Worm (Caenorhabditis elegans) whole organism, L4 larva: Measurements from ENCODE around the gene F13A7.7.

ENCODE experiments used
- D1046.2 ChIP-seq: fragments of 200-800 bp; sonication (Bioruptor generic); IDR thresholded peaks from 2 replicates; pipeline ENCODE4 v1.3.6; 2022; ENCODE audit warnings: missing genetic modification characterization, missing compliant biosample characterization
- F26F4.8 ChIP-seq: fragments of 200-800 bp; sonication (Bioruptor generic); conservative IDR thresholded peaks from 2 replicates; pipeline ENCODE4 v1.3.6; 2022; ENCODE audit warnings: missing genetic modification characterization, missing compliant biosample characterization
- F49E8.2 ChIP-seq: sonication (generic microtip); optimal IDR thresholded peaks from 2 replicates; lab custom pipeline; 2016; ENCODE audit warnings: missing compliant biosample characterization, mild to moderate bottlenecking, missing genetic modification characterization, borderline replicate concordance
- R02D3.7 ChIP-seq: fragments of 150-350 bp; sonication (generic microtip); optimal IDR thresholded peaks from 3 replicates; lab custom pipeline; 2014; ENCODE audit warnings: missing biosample characterization, missing genetic modification characterization
- T20F7.1 ChIP-seq: fragments of 200-800 bp; sonication (Bioruptor generic); optimal IDR thresholded peaks from 2 replicates; lab custom pipeline; 2018; ENCODE audit warnings: mild to moderate bottlenecking, missing genetic modification characterization, missing compliant biosample characterization
- T26A8.4 ChIP-seq: fragments of 200-800 bp; sonication (Bioruptor generic); IDR thresholded peaks from 2 replicates; pipeline ENCODE4 v1.3.6; 2022; ENCODE audit warnings: missing genetic modification characterization, missing compliant biosample characterization
- Y105C5A.15 ChIP-seq: fragments of 200-800 bp; sonication (Bioruptor generic); IDR thresholded peaks from 2 replicates; pipeline ENCODE4 v1.3.6; 2022; ENCODE audit warnings: missing genetic modification characterization, missing compliant biosample characterization
- ZK337.2 ChIP-seq: fragments of 200-800 bp; sonication (Bioruptor generic); IDR thresholded peaks from 2 replicates; pipeline ENCODE4 v1.3.6; 2022; ENCODE audit warnings: missing genetic modification reagents, missing genetic modification characterization, missing compliant biosample characterization
- ZK546.5 ChIP-seq, 2 experiments: sonication (generic microtip); optimal IDR thresholded peaks; 2 replicates each; lab custom pipeline; 2017; ENCODE audit warnings: missing biosample characterization in 2 of 2, missing genetic modification characterization in 2 of 2
- aha-1 ChIP-seq: fragments of 150-350 bp; peaks from one replicate; lab custom pipeline; 2014; ENCODE audit warnings: missing biosample characterization, missing genetic modification characterization
- ceh-20 ChIP-seq: fragments of 200-800 bp; sonication (Bioruptor generic); IDR thresholded peaks from 2 replicates; pipeline ENCODE4 v1.3.6; 2022; ENCODE audit warnings: missing genetic modification reagents, missing genetic modification characterization, missing compliant biosample characterization
- ceh-32 ChIP-seq: sonication (generic microtip); optimal IDR thresholded peaks from 2 replicates; lab custom pipeline; 2016; ENCODE audit warnings: mild to moderate bottlenecking, missing genetic modification characterization, missing compliant biosample characterization; ENCODE audit not compliant: poor library complexity
- ceh-44 ChIP-seq: fragments of 200-800 bp; sonication (Bioruptor generic); IDR thresholded peaks from 2 replicates; pipeline ENCODE4 v1.3.6; 2022; ENCODE audit warnings: missing genetic modification reagents, missing genetic modification characterization, missing compliant biosample characterization
- ceh-62 ChIP-seq: sonication (generic microtip); optimal IDR thresholded peaks from 2 replicates; lab custom pipeline; 2017; ENCODE audit warnings: missing biosample characterization, missing genetic modification characterization
- daf-16 ChIP-seq, 3 experiments: sonication (generic microtip); optimal IDR thresholded peaks; 2 replicates each; lab custom pipeline; 2016 to 2017; ENCODE audit warnings: missing genetic modification characterization in 3 of 3, missing genetic modification reagents in 3 of 3, mild to moderate bottlenecking in 2 of 3, missing compliant biosample characterization in 2 of 3, missing biosample characterization in 1 of 3, moderate library complexity in 1 of 3
- dmd-6 ChIP-seq: fragments of 200-800 bp; sonication (Bioruptor generic); IDR thresholded peaks from 2 replicates; pipeline ENCODE4 v1.3.6; 2022; ENCODE audit warnings: missing genetic modification reagents, missing genetic modification characterization, missing compliant biosample characterization
- dmd-8 ChIP-seq: fragments of 200-800 bp; sonication (Bioruptor generic); IDR thresholded peaks from 2 replicates; pipeline ENCODE4 v1.3.6; 2022; ENCODE audit warnings: missing genetic modification characterization, missing compliant biosample characterization
- dmd-9 ChIP-seq: fragments of 200-800 bp; sonication (Bioruptor generic); IDR thresholded peaks from 2 replicates; pipeline ENCODE4 v1.3.6; 2022; ENCODE audit warnings: missing genetic modification reagents, missing genetic modification characterization, missing compliant biosample characterization
- duxl-1 ChIP-seq: sonication (generic microtip); optimal IDR thresholded peaks from 2 replicates; lab custom pipeline; 2016; ENCODE audit warnings: mild to moderate bottlenecking, missing genetic modification characterization, moderate library complexity, missing compliant biosample characterization; ENCODE audit not compliant: poor library complexity
- dve-1 ChIP-seq: sonication (generic microtip); optimal IDR thresholded peaks from 2 replicates; lab custom pipeline; 2017; ENCODE audit warnings: antibody characterized with exemption, mild to moderate bottlenecking, missing genetic modification characterization, missing compliant biosample characterization; ENCODE audit not compliant: insufficient read depth
- hlh-11 ChIP-seq: fragments of 200-800 bp; sonication (Bioruptor generic); optimal IDR thresholded peaks from 2 replicates; lab custom pipeline; 2018; ENCODE audit warnings: mild to moderate bottlenecking, missing genetic modification characterization, missing compliant biosample characterization
- hmg-1.1 ChIP-seq: fragments of 200-800 bp; sonication (Bioruptor generic); IDR thresholded peaks from 2 replicates; pipeline ENCODE4 v1.3.6; 2022; ENCODE audit warnings: missing genetic modification reagents, missing genetic modification characterization, missing compliant biosample characterization
- jun-1 ChIP-seq: fragments of 150-350 bp; optimal IDR thresholded peaks from 2 replicates; lab custom pipeline; 2014; ENCODE audit warnings: missing biosample characterization, missing genetic modification reagents, missing genetic modification characterization
- lin-15B ChIP-seq: fragments of 150-350 bp; sonication (generic microtip); optimal IDR thresholded peaks from 3 replicates; lab custom pipeline; 2014; ENCODE audit warnings: missing biosample characterization, missing genetic modification characterization
- lin-29 ChIP-seq: fragments of 200-800 bp; sonication (Bioruptor generic); IDR thresholded peaks from 2 replicates; pipeline ENCODE4 v1.3.6; 2022; ENCODE audit warnings: missing genetic modification reagents, missing genetic modification characterization, missing compliant biosample characterization
- lir-3 ChIP-seq: sonication (generic microtip); optimal IDR thresholded peaks from 2 replicates; lab custom pipeline; 2016; ENCODE audit warnings: mild to moderate bottlenecking, missing genetic modification characterization, missing compliant biosample characterization
- lsy-2 ChIP-seq, 2 experiments: fragments of 150-350 bp in 1 of 2; sonication (generic microtip) in 1 of 2; optimal IDR thresholded peaks; 2 replicates each; lab custom pipeline; 2014 to 2017; ENCODE audit warnings: missing biosample characterization in 2 of 2, missing genetic modification characterization in 2 of 2
- madf-5 ChIP-seq, 2 experiments: fragments of 200-800 bp; sonication (Bioruptor generic); IDR thresholded peaks; 2 replicates each; pipeline ENCODE4 v1.3.6; 2022; ENCODE audit warnings: missing compliant biosample characterization in 2 of 2, missing genetic modification characterization in 2 of 2
- mdt-29 ChIP-seq: fragments of 200-800 bp; sonication (Bioruptor generic); IDR thresholded peaks from 2 replicates; pipeline ENCODE4 v1.3.6; 2022; ENCODE audit warnings: missing genetic modification reagents, missing genetic modification characterization, missing compliant biosample characterization
- mep-1 ChIP-seq: fragments of 150-350 bp; sonication (generic microtip); optimal IDR thresholded peaks from 3 replicates; lab custom pipeline; 2014; ENCODE audit warnings: missing biosample characterization, missing genetic modification characterization
- mxl-3 ChIP-seq: fragments of 200-800 bp; sonication (Bioruptor generic); optimal IDR thresholded peaks from 2 replicates; lab custom pipeline; 2018; ENCODE audit warnings: mild to moderate bottlenecking, missing genetic modification characterization, missing compliant biosample characterization
- nhr-10 ChIP-seq: fragments of 150-350 bp; optimal IDR thresholded peaks from 2 replicates; lab custom pipeline; 2014; ENCODE audit warnings: missing biosample characterization, missing genetic modification characterization
- nhr-11 ChIP-seq: fragments of 150-350 bp; optimal IDR thresholded peaks from 2 replicates; lab custom pipeline; 2014; ENCODE audit warnings: missing biosample characterization, missing genetic modification characterization
- nhr-111 ChIP-seq: fragments of 200-800 bp; sonication (Bioruptor generic); optimal IDR thresholded peaks from 2 replicates; lab custom pipeline; 2018; ENCODE audit warnings: mild to moderate bottlenecking, missing genetic modification characterization, missing compliant biosample characterization
- nhr-41 ChIP-seq: fragments of 200-800 bp; sonication (Bioruptor generic); IDR thresholded peaks from 2 replicates; pipeline ENCODE4 v1.3.6; 2022; ENCODE audit warnings: missing genetic modification reagents, missing genetic modification characterization, missing compliant biosample characterization
- nhr-42 ChIP-seq: fragments of 200-800 bp; sonication (Bioruptor generic); IDR thresholded peaks from 2 replicates; pipeline ENCODE4 v1.3.6; 2022; ENCODE audit warnings: missing genetic modification characterization, missing compliant biosample characterization
- nhr-6 ChIP-seq: fragments of 150-350 bp; optimal IDR thresholded peaks from 2 replicates; lab custom pipeline; 2014; ENCODE audit warnings: missing biosample characterization, missing genetic modification characterization
- nhr-77 ChIP-seq: fragments of 150-350 bp; optimal IDR thresholded peaks from 2 replicates; lab custom pipeline; 2014; ENCODE audit warnings: missing biosample characterization, missing genetic modification characterization
- pha-4 ChIP-seq, 2 experiments: fragments of 150-350 bp in 1 of 2; fragments of 200-800 bp in 1 of 2; sonication (Bioruptor generic) in 1 of 2; IDR thresholded peaks in 1 of 2; optimal IDR thresholded peaks in 1 of 2; 2 replicates each; pipeline versions ENCODE4 v1.3.6 to Lab custom; 2014 to 2022; ENCODE audit warnings: missing genetic modification characterization in 2 of 2, missing genetic modification reagents in 2 of 2, missing biosample characterization in 1 of 2, missing compliant biosample characterization in 1 of 2
- php-3 ChIP-seq: fragments of 200-800 bp; sonication (Bioruptor generic); IDR thresholded peaks from 2 replicates; pipeline ENCODE4 v1.3.6; 2022; ENCODE audit warnings: missing genetic modification reagents, missing genetic modification characterization, missing compliant biosample characterization
- rbr-2 ChIP-seq: sonication (generic microtip); optimal IDR thresholded peaks from 2 replicates; lab custom pipeline; 2016; ENCODE audit warnings: missing genotype, missing genetic modification characterization, missing compliant biosample characterization
- sdz-12 ChIP-seq: fragments of 200-800 bp; sonication (Bioruptor generic); optimal IDR thresholded peaks from 2 replicates; lab custom pipeline; 2018; ENCODE audit warnings: mild to moderate bottlenecking, missing genetic modification characterization, missing compliant biosample characterization
- spr-3 ChIP-seq: fragments of 200-800 bp; sonication (Bioruptor generic); optimal IDR thresholded peaks from 2 replicates; lab custom pipeline; 2018; ENCODE audit warnings: mild to moderate bottlenecking, missing genetic modification characterization, missing compliant biosample characterization
- unc-130 ChIP-seq: sonication (generic microtip); optimal IDR thresholded peaks from 2 replicates; lab custom pipeline; 2016; ENCODE audit warnings: missing genetic modification reagents, missing genetic modification characterization, missing compliant biosample characterization
- vab-7 ChIP-seq: fragments of 200-800 bp; sonication (Bioruptor generic); IDR thresholded peaks from 2 replicates; pipeline ENCODE4 v1.3.6; 2022; ENCODE audit warnings: missing genetic modification reagents, missing genetic modification characterization, missing compliant biosample characterization
- zag-1 ChIP-seq: fragments of 150-350 bp; optimal IDR thresholded peaks from 2 replicates; lab custom pipeline; 2014; ENCODE audit warnings: missing biosample characterization, missing genetic modification characterization
- zip-11 ChIP-seq: fragments of 200-800 bp; sonication (Bioruptor generic); IDR thresholded peaks from 2 replicates; pipeline ENCODE4 v1.3.6; 2022; ENCODE audit warnings: missing genetic modification characterization, missing compliant biosample characterization
- ztf-7 ChIP-seq: fragments of 150-350 bp; optimal IDR thresholded peaks from 2 replicates; lab custom pipeline; 2014; ENCODE audit warnings: missing biosample characterization, missing genetic modification characterization

F13A7.7 gene

DNA sequence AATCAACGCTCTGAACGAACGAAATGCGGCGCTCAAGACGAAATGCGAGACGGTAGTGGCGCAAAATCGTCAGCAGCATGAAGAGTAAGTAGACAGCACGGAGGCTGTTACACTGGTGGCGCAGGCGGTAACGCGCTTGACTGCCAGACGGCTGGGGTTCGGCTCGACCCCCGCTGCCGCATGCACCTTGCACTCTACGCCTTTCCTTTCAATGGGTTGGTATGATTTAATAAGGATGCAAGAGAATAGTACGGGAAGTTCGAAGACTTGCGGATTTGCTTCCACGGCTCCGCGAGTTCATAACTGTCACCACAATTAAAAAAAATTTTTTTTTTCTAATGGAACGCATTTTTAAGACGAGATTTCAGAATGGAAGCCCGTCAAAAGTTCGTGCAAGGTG is 13.6 kb downstream of the F13A7.7 start (continued):
- peak; percentile 69 for TF ChIP-seq sdz-12
- TF ChIP-seq lin-15B: no peak
- peak; percentile 91 for TF ChIP-seq mep-1 (tag; lab: Kevin White, UChicago)
- no peak for TF ChIP-seq R02D3.7 (tag; lab: Kevin White, UChicago)
- TF ChIP-seq zag-1 (tag; lab: Kevin White, UChicago): no peak
- no peak for TF ChIP-seq ceh-62 (tag; lab: Kevin White, UChicago)
- peak; percentile 92 for TF ChIP-seq dmd-8 (GFP tag; lab: Robert Waterston, UW)
- TF ChIP-seq daf-16 (GFP tag; optimal IDR thresholded peaks at IDR 0.05; lab: Kevin White, UChicago): peak; percentile 37 to 88
- no peak for TF ChIP-seq daf-16 (tag; optimal IDR thresholded peaks at IDR 0.05; lab: Kevin White, UChicago)
- peak; percentile 90 for TF ChIP-seq pha-4 (GFP tag; IDR thresholded peaks at IDR 0.05; lab: Robert Waterston, UW)
- TF ChIP-seq pha-4 (tag; optimal IDR thresholded peaks at IDR 0.05; lab: Kevin White, UChicago): no peak
- peak; percentile 84 for TF ChIP-seq F49E8.2 (tag; lab: Kevin White, UChicago)
- peak; percentile 76 for TF ChIP-seq mdt-29 (GFP tag; lab: Robert Waterston, UW)
- TF ChIP-seq nhr-10 (tag; lab: Kevin White, UChicago): no peak
- TF ChIP-seq nhr-11 (tag; lab: Kevin White, UChicago): peak; percentile 37
- peak; percentile 90 for TF ChIP-seq vab-7 (GFP tag; lab: Robert Waterston, UW)
- TF ChIP-seq ceh-44: peak; percentile 63; the same call in 1 of the 2 replicates
- TF ChIP-seq nhr-6 (tag; lab: Kevin White, UChicago): peak; percentile 43
- no peak for TF ChIP-seq T20F7.1 (GFP tag; lab: Kevin White, UChicago)
- no peak for TF ChIP-seq ZK546.5 (tag; optimal IDR thresholded peaks at IDR 0.05; lab: Kevin White, UChicago)
- peak; percentile 91 for TF ChIP-seq D1046.2
- TF ChIP-seq F26F4.8 (GFP tag; lab: Robert Waterston, UW): peak; percentile 82; the same call in 1 of the 2 replicates
- TF ChIP-seq lin-29 (GFP tag; lab: Robert Waterston, UW): peak; percentile 74; the same call in 1 of the 2 replicates
- peak; percentile 78 for TF ChIP-seq dve-1 (tag; lab: Kevin White, UChicago)
- TF ChIP-seq mxl-3 (GFP tag; lab: Kevin White, UChicago): no peak
- TF ChIP-seq lir-3 (tag; lab: Kevin White, UChicago): peak; percentile 80
- TF ChIP-seq ceh-20 (GFP tag; lab: Robert Waterston, UW): peak; percentile 85
- TF ChIP-seq duxl-1 (tag; lab: Kevin White, UChicago): peak; percentile 74
- TF ChIP-seq nhr-42 (GFP tag; lab: Robert Waterston, UW): peak; percentile 84
- TF ChIP-seq nhr-41: peak; percentile 88
- TF ChIP-seq rbr-2 (tag; lab: Kevin White, UChicago): peak; percentile 76
- peak; percentile 78 for TF ChIP-seq dmd-6
- TF ChIP-seq nhr-111 (GFP tag; lab: Kevin White, UChicago): peak; percentile 76
- 0 out of 2 replicates have a peak, but pooled peaks have one; percentile 65 for TF ChIP-seq zip-11 (GFP tag; lab: Robert Waterston, UW)
- peak; percentile 73 for TF ChIP-seq unc-130
- TF ChIP-seq T26A8.4: peak; percentile 87
- TF ChIP-seq madf-5 (GFP tag; IDR thresholded peaks at IDR 0.05; lab: Robert Waterston, UW): peak; percentile 65 to 79; a peak in 2 of 4 replicates
- peak in 1 of 2 experiments; percentile 68 for TF ChIP-seq lsy-2 (tag; optimal IDR thresholded peaks at IDR 0.05; lab: Kevin White, UChicago)
- TF ChIP-seq nhr-77 (tag; lab: Kevin White, UChicago): no peak
- peak; percentile 83 for TF ChIP-seq spr-3
- TF ChIP-seq ceh-32: peak; percentile 9
- TF ChIP-seq aha-1 (tag; lab: Kevin White, UChicago): peak; percentile 98
- peak; percentile 51 for TF ChIP-seq ztf-7 (tag; lab: Kevin White, UChicago)
- TF ChIP-seq Y105C5A.15 (GFP tag; lab: Robert Waterston, UW): peak; percentile 83
- TF ChIP-seq jun-1: peak; percentile 65
- TF ChIP-seq ZK337.2 (GFP tag; lab: Robert Waterston, UW): peak; percentile 83
- peak; percentile 75 for TF ChIP-seq dmd-9
- peak; percentile 80 for TF ChIP-seq php-3 (GFP tag; lab: Robert Waterston, UW)
- peak; percentile 68 for TF ChIP-seq hlh-11 (tag; lab: Kevin White, UChicago)
- peak; percentile 91 for TF ChIP-seq hmg-1.1 (GFP tag; lab: Robert Waterston, UW)
